Fruit fly (Drosophila melanogaster): ENCODE results near the gene Cpsf100.

- no peak for TF ChIP-seq pad (GFP tag; optimal IDR thresholded peaks at IDR 0.05)
- no peak for TF ChIP-seq CG7045 (GFP tag; optimal IDR thresholded peaks at IDR 0.05)
These were observed 48.3 kb downstream of the Cpsf100 start for dm6 chr3R:29082511-29083296.
